Worm (Caenorhabditis elegans) whole organism, dauer: ENCODE data around the gene M199.7.
"Not testable (repeated sequence)": the region's sequence is repeated elsewhere in the genome, so short reads cannot be mapped to it uniquely, and the experiment has no call there.

Experiments used
- unc-62 ChIP-seq: sonication (generic microtip); optimal IDR thresholded peaks from 2 replicates; lab custom pipeline; 2017; ENCODE audit warnings: missing biosample characterization, missing genetic modification reagents, missing genetic modification characterization

Gene M199.7

ce11 chrIV:15122882-15123281 lies at the start of gene M199.7:
Gene M199.7 (plus strand): TSS chrIV:15123182.
- TF ChIP-seq unc-62 (GFP tag; lab: Kevin White, UChicago), result no peak

DNA sequence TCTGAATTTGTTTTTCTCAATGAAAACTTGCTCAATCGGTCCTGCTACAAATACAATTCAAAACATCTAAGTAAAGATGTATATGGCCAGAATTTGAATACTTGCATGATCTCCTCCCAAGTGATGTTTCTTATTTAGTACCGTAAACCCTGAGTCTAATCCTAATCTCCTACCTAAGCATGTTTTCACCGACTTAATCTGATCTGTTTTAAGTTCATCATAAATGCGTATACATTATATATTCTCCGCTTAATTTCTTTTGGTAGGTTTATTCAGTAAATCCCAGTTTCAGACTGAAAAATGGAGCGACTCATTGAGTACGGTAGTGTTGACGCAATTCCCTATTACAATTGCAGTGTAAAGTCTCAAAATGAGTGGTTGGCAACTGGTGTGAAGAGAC lies 48.6 kb upstream of the M199.7 start, which contains the start of gene srt-50:
Gene srt-50, plus strand, starts transcription at position 301 of the 400 bp plus-strand sequence.
- no peak for TF ChIP-seq unc-62 (GFP tag; lab: Kevin White, UChicago)

DNA sequence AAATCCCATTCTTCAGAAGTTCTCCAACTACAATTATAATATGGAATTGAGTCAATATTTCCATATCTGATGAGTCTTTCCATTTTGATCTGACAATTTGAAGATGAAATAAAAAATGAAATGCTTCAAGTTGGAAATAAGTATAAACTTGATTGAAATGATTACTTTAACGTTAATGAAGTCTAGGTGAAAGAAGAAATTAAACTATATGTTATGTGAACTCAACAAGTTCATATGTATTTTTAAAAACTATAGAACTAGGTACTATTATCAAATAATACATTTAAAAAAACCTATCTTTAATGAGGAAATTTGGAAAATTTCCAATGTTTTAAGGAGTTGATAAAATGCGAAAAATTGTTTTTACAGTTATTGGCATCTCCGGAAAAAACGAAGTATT lies 24.7 kb upstream of the M199.7 start, which contains the start of gene srt-49:
Gene srt-49, minus strand, starts transcription at position 101 of the 400 bp plus-strand sequence.
- no peak for TF ChIP-seq unc-62 (GFP tag; lab: Kevin White, UChicago)

ce11 chrIV:15103224-15103679 lies 19.7 kb upstream of the M199.7 start, which contains the start of gene srt-44:
Gene srt-44 (plus strand): TSS chrIV:15103629.
- TF ChIP-seq unc-62 (GFP tag; lab: Kevin White, UChicago), result no peak

DNA sequence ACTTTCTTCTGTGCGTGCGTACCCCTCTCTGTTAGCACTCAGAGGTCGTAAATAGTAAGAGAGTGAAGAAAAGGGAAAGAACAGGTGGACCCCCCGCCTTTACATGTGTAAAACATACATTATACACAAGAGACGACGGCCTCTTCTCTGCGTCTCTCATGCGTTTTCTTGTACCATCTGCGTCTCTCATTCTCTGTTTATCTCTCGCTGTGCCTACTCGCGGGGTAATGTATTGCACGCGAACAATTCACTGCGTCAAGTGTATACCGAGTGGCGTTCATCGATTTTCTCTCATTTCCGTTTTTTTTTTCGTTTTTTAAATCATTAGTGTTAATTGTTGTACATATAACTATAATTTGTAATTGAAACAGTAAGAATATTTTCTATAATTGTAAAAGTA lies 15.8 kb upstream of the M199.7 start:
- no peak for TF ChIP-seq unc-62 (GFP tag; lab: Kevin White, UChicago)

- TF ChIP-seq unc-62 (GFP tag; lab: Kevin White, UChicago), result no peak
These were observed 14.5 kb upstream of the M199.7 start, which contains the start of gene M199.2 for ce11 chrIV:15108475-15108874. Gene M199.2 (plus strand): TSS chrIV:15108775.

ce11 chrIV:15113117-15113516 lies 9.9 kb upstream of the M199.7 start, which contains the start of gene M199.134:
Gene M199.134 (minus strand): TSS chrIV:15113217.
- TF ChIP-seq unc-62 (GFP tag; lab: Kevin White, UChicago), result no peak

DNA sequence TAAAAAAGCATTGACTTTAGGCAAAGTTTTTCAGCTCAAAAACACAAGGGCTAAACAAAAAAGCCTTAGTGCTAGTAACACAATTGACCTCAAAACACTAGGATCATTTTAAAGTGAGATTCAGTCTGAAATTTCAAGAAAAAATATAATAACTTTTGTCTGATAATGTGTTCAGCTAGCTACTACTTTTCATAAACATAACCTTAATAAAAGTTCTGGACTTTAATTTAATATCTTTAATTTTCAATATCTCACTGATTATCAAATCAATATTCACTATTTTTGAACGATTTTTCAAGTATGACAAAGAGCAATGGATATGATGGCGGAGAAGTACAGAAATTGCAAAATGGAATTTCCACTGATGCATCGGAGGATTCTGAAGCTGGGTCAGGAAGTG lies 8.7 kb upstream of the M199.7 start, which contains the start of gene M199.135:
Gene M199.135, plus strand, starts transcription at position 301 of the 400 bp plus-strand sequence.
- no peak for TF ChIP-seq unc-62 (GFP tag; lab: Kevin White, UChicago)

- TF ChIP-seq unc-62 (GFP tag; lab: Kevin White, UChicago), result no peak
These were observed 4.6 kb upstream of the M199.7 start, which contains the start of gene M199.136 for ce11 chrIV:15118390-15118789. Gene M199.136 (plus strand): TSS chrIV:15118690.

DNA sequence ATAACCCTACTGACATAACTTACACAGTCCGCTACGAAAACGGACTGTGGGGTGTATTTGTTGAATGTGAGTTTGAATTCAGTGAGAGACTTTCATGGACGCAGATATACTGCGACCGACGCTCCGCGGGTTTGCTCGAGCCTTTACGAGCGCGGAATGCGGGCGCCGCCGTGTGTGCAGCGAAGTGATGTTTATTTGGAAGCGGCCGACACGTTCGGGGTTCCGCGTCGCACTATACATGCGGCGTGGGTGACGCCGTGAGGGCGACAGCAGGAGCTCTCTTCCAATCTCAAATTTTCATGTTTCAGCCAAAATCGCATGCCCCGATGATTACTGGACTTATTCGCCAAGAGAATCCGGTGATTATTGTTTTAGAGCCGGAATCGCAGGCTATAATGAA lies 3.7 kb upstream of the M199.7 start:
- TF ChIP-seq unc-62 (GFP tag; lab: Kevin White, UChicago), result no peak

- TF ChIP-seq unc-62 (GFP tag; lab: Kevin White, UChicago), result no peak
These were observed 2.2 kb upstream of the M199.7 start, which contains the start of gene clec-189 for ce11 chrIV:15120746-15121145. Gene clec-189 (plus strand): TSS chrIV:15120837.

ce11 chrIV:15126021-15126420 lies 3.0 kb downstream of the M199.7 start, which contains the start of gene clec-190:
Gene clec-190 (minus strand): TSS chrIV:15126121.
- TF ChIP-seq unc-62 (GFP tag; lab: Kevin White, UChicago), result no peak

- no peak for TF ChIP-seq unc-62 (GFP tag; lab: Kevin White, UChicago)
These were observed 4.7 kb downstream of the M199.7 start, which contains the start of gene M199.9 for ce11 chrIV:15127731-15128130. Gene M199.9 (minus strand): TSS chrIV:15127831.

ce11 chrIV:15131697-15132096 lies 8.7 kb downstream of the M199.7 start, which contains the start of gene col-135:
Gene col-135 (minus strand): TSS chrIV:15131797.
- TF ChIP-seq unc-62 (GFP tag; lab: Kevin White, UChicago), result no peak

DNA sequence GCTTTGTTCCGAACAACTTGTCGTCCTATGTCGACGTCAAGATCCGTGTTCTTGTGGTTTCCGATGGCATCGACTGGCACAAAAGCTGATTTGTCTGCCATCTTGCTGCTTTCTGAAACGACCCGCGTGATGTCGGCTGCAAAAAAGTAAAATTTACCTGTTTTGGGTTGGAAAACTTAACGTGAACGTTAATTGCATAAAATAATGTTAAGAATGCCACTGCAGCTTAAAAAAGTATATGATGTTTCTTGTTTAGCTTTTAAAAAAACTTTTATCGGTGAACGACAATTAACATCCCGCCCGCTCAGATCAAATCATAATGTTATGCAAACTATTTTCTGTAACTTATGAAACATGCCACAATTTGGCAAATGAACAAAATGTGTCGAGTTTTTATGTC lies 10.9 kb downstream of the M199.7 start, which contains the start of gene M199.8:
Gene M199.8, minus strand, starts transcription at position 101 of the 400 bp plus-strand sequence.
- TF ChIP-seq unc-62 (GFP tag; lab: Kevin White, UChicago), result not testable (repeated sequence)

DNA sequence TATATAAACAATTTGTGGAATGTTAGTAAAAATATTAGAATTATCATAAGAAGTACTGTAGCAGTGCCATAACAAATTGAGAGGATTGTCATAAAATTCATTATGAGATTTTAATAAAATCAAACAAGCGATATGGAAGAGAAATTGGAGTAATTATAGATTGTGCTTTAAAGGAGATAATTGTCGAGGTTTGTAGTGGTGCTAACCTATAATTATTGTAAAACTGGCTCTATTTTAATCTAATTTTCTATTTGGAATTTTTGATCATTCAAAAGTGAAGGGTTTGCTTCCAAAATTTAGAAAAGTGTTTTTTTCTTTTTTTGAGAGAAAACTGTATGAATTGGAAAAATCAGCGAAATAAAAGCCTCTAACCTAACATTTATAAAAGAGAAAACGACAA lies 17.9 kb downstream of the M199.7 start, which contains the start of gene srg-51:
Gene srg-51, minus strand, starts transcription at position 101 of the 400 bp plus-strand sequence.
- TF ChIP-seq unc-62 (GFP tag; lab: Kevin White, UChicago), result no peak

ce11 chrIV:15147104-15147503 lies 24.1 kb downstream of the M199.7 start, which contains the start of gene str-78:
Gene str-78 (minus strand): TSS chrIV:15147204.
- no peak for TF ChIP-seq unc-62 (GFP tag; lab: Kevin White, UChicago)
